Worm (Caenorhabditis elegans) whole organism, L4/young adult: Measurements from ENCODE around the gene C29E4.17.

Experiments used
- W03F9.2 ChIP-seq: fragments of 150-350 bp; optimal IDR thresholded peaks from 2 replicates; lab custom pipeline; 2014; ENCODE audit warnings: missing biosample characterization, missing genetic modification characterization
- dao-5 ChIP-seq: sonication (generic microtip); optimal IDR thresholded peaks from 2 replicates; lab custom pipeline; 2016; ENCODE audit warnings: missing genotype, missing genetic modification characterization, moderate library complexity, missing compliant biosample characterization

DNA sequence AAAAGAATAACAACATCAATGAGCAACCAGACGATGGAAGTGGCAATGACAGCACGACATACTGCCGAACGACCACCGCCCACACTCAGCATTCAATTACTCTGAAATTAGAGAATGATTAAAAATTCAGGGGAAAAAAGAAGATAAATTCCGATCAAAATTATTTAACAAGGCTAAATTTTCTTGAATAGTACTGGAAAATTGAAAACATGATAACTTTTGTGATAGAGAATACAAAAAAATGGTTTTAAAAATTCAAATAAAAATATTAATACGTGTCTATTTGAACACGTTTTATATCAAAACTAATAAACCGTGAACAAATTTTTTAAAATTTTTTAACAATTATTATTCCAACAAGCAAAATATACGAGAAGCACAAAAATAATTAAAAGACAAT, 4.6 kb upstream of the C29E4.17 start, which contains the start of gene gly-3:
- TF ChIP-seq W03F9.2 (tag; lab: Kevin White, UChicago), result no peak
- TF ChIP-seq dao-5 (tag; lab: Kevin White, UChicago), result no peak
